Fruit fly (Drosophila melanogaster): Measurements from ENCODE around the gene CG9727.

Gene CG9727

DNA sequence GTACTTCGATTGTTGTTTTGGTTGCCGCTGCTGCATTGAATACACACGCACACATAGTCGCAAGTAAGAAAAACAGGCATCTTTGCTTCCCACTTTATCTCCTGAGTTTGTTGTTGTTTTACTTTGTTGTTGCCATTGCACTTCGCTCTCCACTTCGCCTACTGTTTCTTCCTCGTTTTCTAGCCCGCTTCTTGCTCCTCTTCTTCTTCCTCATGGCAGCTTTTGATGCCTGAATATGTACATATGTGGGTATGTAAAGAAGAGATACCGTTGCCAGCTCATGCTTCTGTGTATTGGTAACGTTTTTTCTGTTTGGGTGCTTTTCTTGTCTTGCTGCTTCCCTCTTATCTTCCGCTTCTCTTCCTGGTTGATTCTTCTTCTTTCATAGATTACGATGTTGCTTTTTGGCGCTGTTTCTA lies 47.3 kb downstream of the CG9727 start (continued):
- TF ChIP-seq HLH3B (GFP tag; IDR thresholded peaks at IDR 0.05) (no peak; the same call in 1 of the 2 replicates), sens (GFP tag) (no peak), CG10321 (GFP tag; IDR thresholded peaks at IDR 0.05) (no peak), CG4707 (GFP tag; optimal IDR thresholded peaks at IDR 0.05) (peak; percentile 34), CG13123 (GFP tag; optimal IDR thresholded peaks at IDR 0.05) (no peak), Hr39 (optimal IDR thresholded peaks at IDR 0.05) (no peak), CG6654 (GFP tag; optimal IDR thresholded peaks at IDR 0.05) (no peak), Fer1 (GFP tag; optimal IDR thresholded peaks at IDR 0.05) (no peak), CG18476 (GFP tag; optimal IDR thresholded peaks at IDR 0.05) (no peak), CG5953 (GFP tag; IDR thresholded peaks at IDR 0.05) (no peak), ab (GFP tag; optimal IDR thresholded peaks at IDR 0.05) (no peak), CG18764 (GFP tag; optimal IDR thresholded peaks at IDR 0.05) (no peak), CG9817 (tag; optimal IDR thresholded peaks at IDR 0.05) (no peak), disco-r (GFP tag; optimal IDR thresholded peaks at IDR 0.05) (no peak), ssp (GFP tag; IDR thresholded peaks at IDR 0.05) (no peak), CG3407 (GFP tag; optimal IDR thresholded peaks at IDR 0.05) (peak; percentile 21), bsh (GFP tag; optimal IDR thresholded peaks at IDR 0.05) (peak in 1 of 2 experiments; percentile 26), slbo (GFP tag; IDR thresholded peaks at IDR 0.05) (no peak), repo (GFP tag; optimal IDR thresholded peaks at IDR 0.05) (no peak), CG4617 (GFP tag; optimal IDR thresholded peaks at IDR 0.05; ENCODE audit: borderline replicate concordance) (no peak), CG13424 (tag; optimal IDR thresholded peaks at IDR 0.05) (peak; percentile 9), lov (optimal IDR thresholded peaks at IDR 0.05) (no peak), lov (GFP tag; IDR thresholded peaks at IDR 0.05) (0 out of 3 replicates have a peak, but pooled peaks have one; percentile 59), CG4404 (GFP tag; IDR thresholded peaks at IDR 0.05) (no peak), HmgZ (tag; optimal IDR thresholded peaks at IDR 0.05) (no peak), CG9932 (GFP tag; IDR thresholded peaks at IDR 0.05) (no peak), Poxn (GFP tag; IDR thresholded peaks at IDR 0.05) (no peak), ara (GFP tag; IDR thresholded peaks at IDR 0.05) (no peak), prd (optimal IDR thresholded peaks at IDR 0.05) (no peak), prd (GFP tag; IDR thresholded peaks at IDR 0.05) (no peak), HLH4C (GFP tag; IDR thresholded peaks at IDR 0.05; ENCODE audit: partially characterized antibody) (no peak), CG18599 (GFP tag; optimal IDR thresholded peaks at IDR 0.05) (no peak), CG10209 (GFP tag; optimal IDR thresholded peaks at IDR 0.05) (no peak), Lim3 (GFP tag; IDR thresholded peaks at IDR 0.05) (no peak), gce (GFP tag; IDR thresholded peaks at IDR 0.05) (0 out of 3 replicates have a peak, but pooled peaks have one; percentile 29), bigmax (GFP tag; optimal IDR thresholded peaks at IDR 0.05) (no peak), yki (optimal IDR thresholded peaks at IDR 0.05) (no peak), CG9215 (GFP tag; IDR thresholded peaks at IDR 0.05) (no peak), vnd (GFP tag; IDR thresholded peaks at IDR 0.05; ENCODE audit: partially characterized antibody) (no peak), CkIIα-i1 (GFP tag; IDR thresholded peaks at IDR 0.05) (no peak), CG16813 (GFP tag; IDR thresholded peaks at IDR 0.05; ENCODE audit: partially characterized antibody) (no peak), bbx (GFP tag; IDR thresholded peaks at IDR 0.05; ENCODE audit: partially characterized antibody) (no peak), Awh (GFP tag; IDR thresholded peaks at IDR 0.05) (no peak), Meics (GFP tag; optimal IDR thresholded peaks at IDR 0.05) (no peak), ato (GFP tag; IDR thresholded peaks at IDR 0.05; ENCODE audit: partially characterized antibody) (no peak), Hmx (GFP tag; optimal IDR thresholded peaks at IDR 0.05) (no peak), h (optimal IDR thresholded peaks at IDR 0.05) (no peak), crp (GFP tag; optimal IDR thresholded peaks at IDR 0.05) (no peak), mam (GFP tag; optimal IDR thresholded peaks at IDR 0.05) (no peak), CG10979 (tag; optimal IDR thresholded peaks at IDR 0.05) (no peak), Fer2 (tag; optimal IDR thresholded peaks at IDR 0.05) (no peak), CG12744 (GFP tag; optimal IDR thresholded peaks at IDR 0.05) (no peak), CG10462 (GFP tag; optimal IDR thresholded peaks at IDR 0.05) (no peak)

All from whole organism, embryonic.